Worm (Caenorhabditis elegans) whole organism, midembryonic: Measurements from ENCODE around the gene dro-1.

Experiments
- T22C8.4 ChIP-seq: fragments of 200-800 bp; sonication (Bioruptor generic); IDR thresholded peaks from 2 replicates; pipeline ENCODE4 v1.3.6; 2022; ENCODE audit warnings: missing genetic modification characterization, missing compliant biosample characterization
- flt-1 ChIP-seq: fragments of 200-800 bp; sonication (Bioruptor generic); IDR thresholded peaks from 2 replicates; pipeline ENCODE4 v1.3.6; 2022; ENCODE audit warnings: missing genetic modification characterization, missing compliant biosample characterization
- klf-2 ChIP-seq: fragments of 200-800 bp; sonication (Bioruptor generic); conservative IDR thresholded peaks from 2 replicates; pipeline ENCODE4 v1.3.6; 2022; ENCODE audit warnings: missing genetic modification reagents, missing genetic modification characterization, missing compliant biosample characterization
- med-1 ChIP-seq: sonication (generic microtip); optimal IDR thresholded peaks from 2 replicates; lab custom pipeline; 2017; ENCODE audit warnings: missing genetic modification characterization, mild to moderate bottlenecking, missing compliant biosample characterization, antibody characterized with exemption, missing genetic modification reagents; ENCODE audit not compliant: insufficient read depth
- ztf-23 ChIP-seq: fragments of 200-800 bp; sonication (Bioruptor generic); IDR thresholded peaks from 2 replicates; pipeline ENCODE4 v1.3.6; 2022; ENCODE audit warnings: missing genetic modification reagents, missing genetic modification characterization, missing compliant biosample characterization
- ztf-29 ChIP-seq: fragments of 200-800 bp; sonication (Bioruptor generic); IDR thresholded peaks from 2 replicates; pipeline ENCODE4 v1.3.6; 2022; ENCODE audit warnings: missing genetic modification reagents, missing genetic modification characterization, missing compliant biosample characterization

ce11 chrIII:13314636-13315035 lies 27.8 kb upstream of the dro-1 start:
- TF ChIP-seq T22C8.4 (GFP tag; lab: Robert Waterston, UW) (no peak), med-1 (GFP tag; lab: Kevin White, UChicago) (no peak), ztf-29 (GFP tag; lab: Robert Waterston, UW) (no peak), flt-1 (GFP tag; lab: Robert Waterston, UW) (no peak), ztf-23 (GFP tag; lab: Robert Waterston, UW) (no peak), klf-2 (GFP tag; lab: Robert Waterston, UW) (no peak)
